Worm (Caenorhabditis elegans): ENCODE results near the gene sra-34.

DNA sequence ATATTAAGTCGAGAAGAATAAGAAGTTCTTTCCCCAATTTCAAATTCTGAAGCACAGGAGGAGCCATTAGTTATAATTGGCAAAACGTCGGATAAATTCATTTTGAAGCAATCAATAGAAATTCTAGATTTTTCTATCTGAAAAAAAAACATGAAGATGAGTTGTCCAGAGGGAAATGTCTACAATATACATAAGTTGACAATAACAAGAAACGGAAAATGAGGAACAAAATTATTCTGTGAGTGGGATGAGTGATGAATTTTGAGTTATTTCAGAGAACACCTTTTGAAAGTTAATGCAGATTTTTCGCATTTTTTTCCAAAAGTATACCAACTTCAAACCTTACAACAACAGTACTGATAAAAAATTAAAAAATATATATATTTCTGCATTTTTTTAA, 2.8 kb downstream of the sra-34 start, which contains the start of gene sra-36:
- TF ChIP-seq unc-130 (tag; optimal IDR thresholded peaks at IDR 0.05) (no peak), fkh-10 (GFP tag; optimal IDR thresholded peaks at IDR 0.05) (no peak), fos-1 (tag; optimal IDR thresholded peaks at IDR 0.05) (no peak), nhr-20 (tag; optimal IDR thresholded peaks at IDR 0.05) (no peak), ztf-4 (tag; optimal IDR thresholded peaks at IDR 0.05) (no peak), nhr-12 (tag; optimal IDR thresholded peaks at IDR 0.05) (no peak), elt-3 (tag; optimal IDR thresholded peaks at IDR 0.05) (no peak), snpc-4 (tag; optimal IDR thresholded peaks at IDR 0.05) (no peak), efl-1 (optimal IDR thresholded peaks at IDR 0.05) (no peak), efl-1 (GFP tag; optimal IDR thresholded peaks at IDR 0.05 in 1 of 2) (no peak), sox-4 (tag; optimal IDR thresholded peaks at IDR 0.05) (no peak), egl-27 (tag; optimal IDR thresholded peaks at IDR 0.05) (no peak), nhr-28 (tag; optimal IDR thresholded peaks at IDR 0.05) (no peak)

All from whole organism, L1 larva.